Fruit fly (Drosophila melanogaster) whole organism, embryonic: ENCODE measurements around the gene CG17300.

ENCODE experiments used
- ATbp ChIP-seq: fragments of 200-800 bp; sonication (Bioruptor generic); optimal IDR thresholded peaks from 2 replicates; lab custom pipeline; 2017; ENCODE audit warnings: missing biosample characterization, mild to moderate bottlenecking, missing genetic modification characterization, missing genetic modification reagents
- Ada2b ChIP-seq: fragments of 200-800 bp; sonication (Bioruptor generic); IDR thresholded peaks from 2 replicates; pipeline ENCODE4 v1.3.6; 2022; ENCODE audit warnings: missing biosample characterization, missing genetic modification characterization
- Adf1 ChIP-seq: fragments of 200-800 bp; sonication (Bioruptor generic); IDR thresholded peaks from 2 replicates; pipeline ENCODE4 v1.3.6; 2022; ENCODE audit warnings: missing biosample characterization, missing genetic modification characterization
- Atf6 ChIP-seq: fragments of 200-800 bp; sonication (Bioruptor generic); IDR thresholded peaks from 2 replicates; pipeline ENCODE4 v1.3.6; 2022; ENCODE audit warnings: missing biosample characterization, missing genetic modification characterization
- BEAF-32 ChIP-seq: fragments of 200-800 bp; sonication (Bioruptor generic); optimal IDR thresholded peaks from 3 replicates; lab custom pipeline; 2017; ENCODE audit warnings: missing biosample characterization, missing genetic modification characterization, mild to moderate bottlenecking, moderate library complexity, missing genetic modification reagents
- CG10147 ChIP-seq: fragments of 200-800 bp; sonication (Bioruptor generic); optimal IDR thresholded peaks from 2 replicates; lab custom pipeline; 2019; ENCODE audit warnings: missing biosample characterization, mild to moderate bottlenecking, missing genetic modification characterization, moderate library complexity
- CG10431 ChIP-seq: fragments of 200-800 bp; sonication (Bioruptor generic); optimal IDR thresholded peaks from 3 replicates; lab custom pipeline; 2018; ENCODE audit warnings: missing biosample characterization, mild to moderate bottlenecking, missing genetic modification characterization
- CG10462 ChIP-seq: fragments of 200-800 bp; sonication (Bioruptor generic); optimal IDR thresholded peaks from 2 replicates; lab custom pipeline; 2016; ENCODE audit warnings: missing biosample characterization, missing genetic modification characterization
- CG10565 ChIP-seq: fragments of 200-800 bp; sonication (Bioruptor generic); optimal IDR thresholded peaks from 3 replicates; lab custom pipeline; 2016; ENCODE audit warnings: missing biosample characterization, mild to moderate bottlenecking, missing genetic modification characterization
- CG11456 ChIP-seq: fragments of 200-800 bp; sonication (Bioruptor generic); IDR thresholded peaks from 3 replicates; pipeline ENCODE4 v1.3.6; 2022; ENCODE audit warnings: missing biosample characterization, missing genetic modification characterization
- CG12219 ChIP-seq: fragments of 200-800 bp; sonication (Bioruptor generic); optimal IDR thresholded peaks from 3 replicates; lab custom pipeline; 2018; ENCODE audit warnings: missing biosample characterization, mild to moderate bottlenecking, missing genetic modification characterization
- CG15073 ChIP-seq: fragments of 200-800 bp; sonication (Bioruptor generic); optimal IDR thresholded peaks from 2 replicates; lab custom pipeline; 2016; ENCODE audit warnings: missing biosample characterization, missing genetic modification characterization
- CG1647 ChIP-seq: fragments of 200-800 bp; sonication (Bioruptor generic); optimal IDR thresholded peaks from 3 replicates; lab custom pipeline; 2016; ENCODE audit warnings: missing biosample characterization, missing genetic modification characterization
- CG17612 ChIP-seq: fragments of 200-800 bp; sonication (Bioruptor generic); IDR thresholded peaks from 2 replicates; pipeline ENCODE4 v1.3.6; 2022; ENCODE audit warnings: missing biosample characterization, missing genetic modification characterization
- CG18476 ChIP-seq: fragments of 200-800 bp; sonication (Bioruptor generic); optimal IDR thresholded peaks from 2 replicates; lab custom pipeline; 2016; ENCODE audit warnings: missing biosample characterization, mild to moderate bottlenecking, missing genetic modification characterization
- CG18619 ChIP-seq: fragments of 200-800 bp; sonication (Bioruptor generic); optimal IDR thresholded peaks from 3 replicates; lab custom pipeline; 2017; ENCODE audit warnings: missing biosample characterization, mild to moderate bottlenecking, missing genetic modification characterization
- CG2116 ChIP-seq: fragments of 200-800 bp; sonication (Bioruptor generic); optimal IDR thresholded peaks from 3 replicates; lab custom pipeline; 2018; ENCODE audit warnings: missing biosample characterization, mild to moderate bottlenecking, missing genetic modification characterization
- CG34422 ChIP-seq: fragments of 200-800 bp; sonication (Bioruptor generic); IDR thresholded peaks from 3 replicates; pipeline ENCODE4 v1.3.6; 2022; ENCODE audit warnings: missing biosample characterization, missing genetic modification characterization
- CG3726 ChIP-seq: fragments of 200-800 bp; sonication (Bioruptor generic); IDR thresholded peaks from 3 replicates; pipeline ENCODE4, ENCODE4 v1.3.6; 2022; ENCODE audit warnings: missing biosample characterization, missing genetic modification characterization
- CG5953 ChIP-seq: fragments of 200-800 bp; sonication (Bioruptor generic); IDR thresholded peaks from 2 replicates; pipeline ENCODE4 v1.3.6; 2022; ENCODE audit warnings: missing biosample characterization, missing genetic modification characterization
- CG6765 ChIP-seq: fragments of 200-800 bp; sonication (Bioruptor generic); optimal IDR thresholded peaks from 3 replicates; lab custom pipeline; 2017; ENCODE audit warnings: missing biosample characterization, mild to moderate bottlenecking, missing genetic modification characterization
- CG7556 ChIP-seq: fragments of 200-800 bp; sonication (Bioruptor generic); optimal IDR thresholded peaks from 2 replicates; lab custom pipeline; 2017; ENCODE audit warnings: missing biosample characterization, mild to moderate bottlenecking, missing genetic modification characterization
- CG9215 ChIP-seq: fragments of 200-800 bp; sonication (Bioruptor generic); IDR thresholded peaks from 2 replicates; pipeline ENCODE4 v1.3.6; 2022; ENCODE audit warnings: missing biosample characterization, missing genetic modification characterization
- CG9727 ChIP-seq: fragments of 200-800 bp; sonication (Bioruptor generic); optimal IDR thresholded peaks from 3 replicates; lab custom pipeline; 2017; ENCODE audit warnings: missing biosample characterization, mild to moderate bottlenecking, missing genetic modification characterization
- Dad ChIP-seq: fragments of 200-800 bp; sonication (Bioruptor generic); optimal IDR thresholded peaks from 3 replicates; lab custom pipeline; 2016; ENCODE audit warnings: missing biosample characterization, missing genetic modification characterization
- Eip74EF ChIP-seq, 2 experiments: fragments of 200-800 bp in 1 of 2; fragments of >200 bp in 1 of 2; sonication (Bioruptor generic) in 1 of 2; optimal IDR thresholded peaks; 2 replicates each; lab custom pipeline; 2017 to 2019; ENCODE audit warnings: missing biosample characterization in 2 of 2, missing genetic modification characterization in 2 of 2, mild to moderate bottlenecking in 1 of 2, moderate library complexity in 1 of 2
- Fer3 ChIP-seq: fragments of 200-800 bp; sonication (Bioruptor generic); optimal IDR thresholded peaks from 2 replicates; lab custom pipeline; 2018; ENCODE audit warnings: missing biosample characterization, mild to moderate bottlenecking, missing genetic modification characterization, moderate library complexity
- GATAe ChIP-seq: fragments of 200-800 bp; sonication (Bioruptor generic); conservative IDR thresholded peaks from 2 replicates; pipeline ENCODE4 v1.3.6; 2022; ENCODE audit warnings: missing biosample characterization, missing genetic modification characterization
- H2.0 ChIP-seq: fragments of 200-800 bp; sonication (Bioruptor generic); IDR thresholded peaks from 2 replicates; pipeline ENCODE4 v1.3.6; 2022; ENCODE audit warnings: missing biosample characterization, missing genetic modification characterization
- HmgD ChIP-seq: fragments of 200-800 bp; sonication (Bioruptor generic); optimal IDR thresholded peaks from 3 replicates; lab custom pipeline; 2016; ENCODE audit warnings: missing biosample characterization, missing genetic modification characterization
- Lim3 ChIP-seq: fragments of 200-800 bp; sonication (Bioruptor generic); IDR thresholded peaks from 2 replicates; pipeline ENCODE4 v1.3.6; 2022; ENCODE audit warnings: missing biosample characterization, missing genetic modification characterization
- NFAT ChIP-seq: fragments of 200-800 bp; sonication (Bioruptor generic); IDR thresholded peaks from 2 replicates; pipeline ENCODE4 v1.3.6; 2022; ENCODE audit warnings: missing biosample characterization, missing genetic modification characterization
- Optix ChIP-seq: fragments of 200-800 bp; sonication (Bioruptor generic); IDR thresholded peaks from 3 replicates; pipeline ENCODE4 v1.3.6; 2022; ENCODE audit warnings: missing biosample characterization, missing genetic modification characterization
- al ChIP-seq: fragments of 200-800 bp; sonication (Bioruptor generic); IDR thresholded peaks from 2 replicates; pipeline ENCODE4 v1.3.6; 2022; ENCODE audit warnings: missing biosample characterization, missing genetic modification characterization
- cato ChIP-seq: fragments of 200-800 bp; sonication (Bioruptor generic); optimal IDR thresholded peaks from 2 replicates; lab custom pipeline; 2016; ENCODE audit warnings: missing biosample characterization, missing genetic modification characterization, borderline replicate concordance
- chif ChIP-seq, 2 experiments: fragments of 200-800 bp; sonication (Bioruptor generic); optimal IDR thresholded peaks; 3 replicates each; lab custom pipeline; 2016; ENCODE audit warnings: missing biosample characterization in 2 of 2, missing genetic modification characterization in 2 of 2
- chm ChIP-seq: fragments of 200-800 bp; sonication (Bioruptor generic); IDR thresholded peaks from 2 replicates; pipeline ENCODE4 v1.3.6; 2022; ENCODE audit warnings: missing biosample characterization, missing genetic modification characterization
- crc ChIP-seq: fragments of 200-800 bp; sonication (Bioruptor generic); optimal IDR thresholded peaks from 2 replicates; lab custom pipeline; 2016; ENCODE audit warnings: missing biosample characterization, missing genetic modification characterization
- fd96Cb ChIP-seq: fragments of 200-800 bp; sonication (Bioruptor generic); optimal IDR thresholded peaks from 2 replicates; lab custom pipeline; 2018; ENCODE audit warnings: missing biosample characterization, mild to moderate bottlenecking, missing genetic modification characterization, moderate library complexity
- gsb-n ChIP-seq: fragments of 200-800 bp; sonication (Bioruptor generic); optimal IDR thresholded peaks from 3 replicates; lab custom pipeline; 2018; ENCODE audit warnings: missing biosample characterization, mild to moderate bottlenecking, missing genetic modification characterization
- ind ChIP-seq: fragments of 200-800 bp; sonication (Bioruptor generic); optimal IDR thresholded peaks from 3 replicates; lab custom pipeline; 2016; ENCODE audit warnings: missing biosample characterization, missing genetic modification characterization
- jigr1 ChIP-seq: fragments of 200-800 bp; sonication (Bioruptor generic); IDR thresholded peaks from 3 replicates; pipeline ENCODE4 v1.3.6; 2022; ENCODE audit warnings: missing biosample characterization, missing genetic modification characterization
- nau ChIP-seq: fragments of 200-800 bp; sonication (Bioruptor generic); optimal IDR thresholded peaks from 3 replicates; lab custom pipeline; 2017; ENCODE audit warnings: missing biosample characterization, mild to moderate bottlenecking, missing genetic modification characterization, missing genetic modification reagents
- psq ChIP-seq: fragments of 200-800 bp; sonication (Bioruptor generic); optimal IDR thresholded peaks from 2 replicates; lab custom pipeline; 2017; ENCODE audit warnings: missing biosample characterization, missing genetic modification characterization
- ro ChIP-seq: fragments of 200-800 bp; sonication (Bioruptor generic); IDR thresholded peaks from 2 replicates; pipeline ENCODE4 v1.3.6; 2022; ENCODE audit warnings: missing biosample characterization, missing genetic modification characterization
- tap ChIP-seq: fragments of 200-800 bp; optimal IDR thresholded peaks from 3 replicates; lab custom pipeline; 2019; ENCODE audit warnings: missing biosample characterization, mild to moderate bottlenecking, missing genetic modification characterization, moderate library complexity
- tin ChIP-seq: fragments of 200-800 bp; sonication (Bioruptor generic); optimal IDR thresholded peaks from 3 replicates; lab custom pipeline; 2016; ENCODE audit warnings: missing biosample characterization, missing genetic modification characterization
- tio ChIP-seq: fragments of 200-800 bp; sonication (Bioruptor generic); optimal IDR thresholded peaks from 2 replicates; lab custom pipeline; 2017; ENCODE audit warnings: missing biosample characterization, missing genetic modification characterization, inconsistent platforms
- zfh1 ChIP-seq: fragments of 200-800 bp; sonication (Bioruptor generic); IDR thresholded peaks from 3 replicates; pipeline ENCODE4 v1.3.6; 2022; ENCODE audit warnings: missing biosample characterization, missing genetic modification characterization

CG17300 gene

DNA sequence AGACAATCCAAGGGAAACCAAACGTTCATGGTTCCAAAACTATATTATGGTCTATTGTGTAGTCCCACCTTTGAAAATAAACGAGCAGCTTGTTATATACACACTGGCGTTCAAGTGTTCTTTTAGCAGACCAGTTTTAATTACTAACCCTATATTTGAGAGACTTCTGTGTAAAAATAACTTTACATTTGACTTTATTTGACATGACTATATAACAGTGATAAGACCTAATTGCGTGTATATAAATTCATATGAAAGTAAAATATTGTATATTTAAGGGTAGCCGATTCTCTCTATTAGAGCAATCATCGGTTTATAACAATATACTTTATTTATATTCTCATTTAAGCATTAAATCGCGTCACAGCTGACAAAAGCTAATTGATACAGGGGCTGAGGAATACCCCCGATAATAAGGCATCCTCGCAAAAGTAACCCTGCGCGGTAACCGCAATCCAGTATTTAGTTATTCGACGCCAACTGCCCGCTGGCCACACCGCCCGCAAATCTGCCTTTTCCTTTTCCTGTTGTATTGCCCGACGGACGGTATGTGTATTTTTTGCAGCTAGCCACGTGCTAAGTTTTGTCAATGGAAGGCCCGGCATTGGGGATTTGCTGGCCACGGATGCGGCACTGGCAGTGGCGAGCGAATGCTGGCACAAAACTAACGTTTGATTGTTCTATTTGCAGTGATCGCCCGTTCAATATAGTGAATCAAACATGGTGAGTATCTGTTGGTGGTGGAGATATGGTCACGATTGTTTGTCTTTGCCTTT is 45.6 kb downstream of the CG17300 start, which contains the start of gene RpS4 (continued):
- TF ChIP-seq CG7556 (GFP tag; lab: Kevin White, UChicago) = peak; percentile 64
- TF ChIP-seq CG1647 (GFP tag; lab: Kevin White, UChicago) = peak; percentile 74
- TF ChIP-seq CG12219 (GFP tag; lab: Kevin White, UChicago) = peak; percentile 95
- peak; percentile 6; the same call in 1 of the 2 replicates for TF ChIP-seq ro (GFP tag; lab: Robert Waterston, UW)
- TF ChIP-seq BEAF-32 = peak; percentile 53
- TF ChIP-seq CG10462 (GFP tag; lab: Kevin White, UChicago) = peak; percentile 31
- TF ChIP-seq CG17612 (GFP tag; lab: Robert Waterston, UW) = peak; percentile 77
- TF ChIP-seq Fer3 (tag; lab: Kevin White, UChicago) = peak; percentile 89
- TF ChIP-seq CG34422 (GFP tag; lab: Robert Waterston, UW) = peak; percentile 88
- peak; percentile 94 for TF ChIP-seq ATbp (GFP tag; lab: Kevin White, UChicago)
- peak; percentile 93 for TF ChIP-seq CG9727
- TF ChIP-seq cato (GFP tag; lab: Kevin White, UChicago) = peak; percentile 53
- TF ChIP-seq Atf6 (GFP tag; lab: Robert Waterston, UW) = peak; percentile 81
- TF ChIP-seq chm (GFP tag; lab: Robert Waterston, UW) = peak; percentile 95
- no peak for TF ChIP-seq CG10565 (GFP tag; lab: Kevin White, UChicago)
- peak; percentile 77 for TF ChIP-seq CG10147 (GFP tag; lab: Kevin White, UChicago)
- peak; percentile 99 for TF ChIP-seq CG6765 (GFP tag; lab: Kevin White, UChicago)
- TF ChIP-seq fd96Cb (tag; lab: Kevin White, UChicago) = peak; percentile 54
- peak; percentile 92 for TF ChIP-seq zfh1 (GFP tag; lab: Robert Waterston, UW)
- peak; percentile 79 for TF ChIP-seq tap (tag; lab: Kevin White, UChicago)
- peak; percentile 53 for TF ChIP-seq CG18476 (GFP tag; lab: Kevin White, UChicago)
- TF ChIP-seq CG2116 = peak; percentile 98
- peak; percentile 79 for TF ChIP-seq Dad (GFP tag; lab: Kevin White, UChicago)
- no peak for TF ChIP-seq CG15073
- peak; percentile 53 for TF ChIP-seq Ada2b
- peak; percentile 76 to 77 for TF ChIP-seq chif (GFP tag; optimal IDR thresholded peaks at IDR 0.05; lab: Kevin White, UChicago)
- TF ChIP-seq Eip74EF (GFP tag; optimal IDR thresholded peaks at IDR 0.05; lab: Kevin White, UChicago) = peak in 1 of 2 experiments; percentile 74
- TF ChIP-seq tio (GFP tag; lab: Kevin White, UChicago) = no peak
- peak; percentile 84 for TF ChIP-seq gsb-n (tag; lab: Kevin White, UChicago)
- peak; percentile 72 for TF ChIP-seq crc (GFP tag; lab: Kevin White, UChicago)
- peak; percentile 70 for TF ChIP-seq HmgD (GFP tag; lab: Kevin White, UChicago)
- peak; percentile 95 for TF ChIP-seq CG11456 (GFP tag; lab: Robert Waterston, UW)
- TF ChIP-seq CG3726 (GFP tag; lab: Robert Waterston, UW) = peak; percentile 82
- TF ChIP-seq tin (GFP tag; lab: Kevin White, UChicago) = peak; percentile 77
- TF ChIP-seq CG5953 = peak; percentile 83
- TF ChIP-seq H2.0 (GFP tag; lab: Robert Waterston, UW) = peak; percentile 79
- peak; percentile 63; the same call in 1 of the 3 replicates for TF ChIP-seq jigr1 (GFP tag; lab: Robert Waterston, UW)
- TF ChIP-seq CG10431 (GFP tag; lab: Kevin White, UChicago) = peak; percentile 98
- TF ChIP-seq NFAT (GFP tag; lab: Robert Waterston, UW) = peak; percentile 92
- TF ChIP-seq nau (GFP tag; lab: Kevin White, UChicago) = peak; percentile 95
- TF ChIP-seq Optix (GFP tag; lab: Robert Waterston, UW) = peak; percentile 75
- peak; percentile 78 for TF ChIP-seq CG9215
- TF ChIP-seq ind (GFP tag; lab: Kevin White, UChicago) = peak; percentile 70
- peak; percentile 67 for TF ChIP-seq al (GFP tag; lab: Robert Waterston, UW)
- peak; percentile 64 for TF ChIP-seq psq (GFP tag; lab: Kevin White, UChicago)
- peak; percentile 43; the same call in 1 of the 2 replicates for TF ChIP-seq GATAe (GFP tag; lab: Robert Waterston, UW)
- peak; percentile 48; the same call in 1 of the 2 replicates for TF ChIP-seq Adf1
- TF ChIP-seq Lim3 (GFP tag; lab: Robert Waterston, UW) = 0 out of 2 replicates have a peak, but pooled peaks have one; percentile 51
- TF ChIP-seq CG18619 (GFP tag; lab: Kevin White, UChicago) = peak; percentile 96
